Worm (Caenorhabditis elegans) whole organism, young adult: ENCODE measurements around the gene Y39B6A.43.
"Not testable (repeated sequence)": the region's sequence is repeated elsewhere in the genome, so short reads cannot be mapped to it uniquely, and the experiment has no call there.

Experiments used
- D2030.7 ChIP-seq: fragments of 200-800 bp; sonication (Bioruptor generic); IDR thresholded peaks from 2 replicates; pipeline ENCODE4 v1.3.6; 2022; ENCODE audit warnings: missing genetic modification reagents, missing genetic modification characterization, missing compliant biosample characterization
- F23B12.7 ChIP-seq: sonication (generic microtip); optimal IDR thresholded peaks from 2 replicates; lab custom pipeline; 2017; ENCODE audit warnings: missing genetic modification characterization, mild to moderate bottlenecking, missing compliant biosample characterization, antibody characterized with exemption, moderate library complexity; ENCODE audit not compliant: insufficient read depth
- F37B4.10 ChIP-seq: fragments of 200-800 bp; sonication (Bioruptor generic); IDR thresholded peaks from 2 replicates; pipeline ENCODE4 v1.3.6; 2022; ENCODE audit warnings: missing genetic modification characterization, missing compliant biosample characterization
- F49E8.2 ChIP-seq: sonication (generic microtip); optimal IDR thresholded peaks from 3 replicates; lab custom pipeline; 2017; ENCODE audit warnings: missing genetic modification characterization, mild to moderate bottlenecking, missing compliant biosample characterization, antibody characterized with exemption, moderate library complexity; ENCODE audit not compliant: insufficient read depth
- K11D2.4 ChIP-seq: fragments of 200-800 bp; sonication (Bioruptor generic); IDR thresholded peaks from 2 replicates; pipeline ENCODE4 v1.3.6; 2022; ENCODE audit warnings: missing genetic modification reagents, missing genetic modification characterization, missing compliant biosample characterization
- T26A5.8 ChIP-seq: sonication (generic microtip); optimal IDR thresholded peaks from 2 replicates; lab custom pipeline; 2016; ENCODE audit warnings: missing genetic modification characterization, missing compliant biosample characterization
- Y53F4B.3 ChIP-seq: fragments of 200-800 bp; sonication (Bioruptor generic); IDR thresholded peaks from 2 replicates; pipeline ENCODE4 v1.3.6; 2022; ENCODE audit warnings: missing genetic modification reagents, missing genetic modification characterization, missing compliant biosample characterization
- Y56A3A.18 ChIP-seq: fragments of 200-800 bp; sonication (Bioruptor generic); IDR thresholded peaks from 2 replicates; pipeline ENCODE4 v1.3.6; 2022; ENCODE audit warnings: missing genetic modification reagents, missing genetic modification characterization, missing compliant biosample characterization
- Y79H2A.3 ChIP-seq: fragments of 200-800 bp; sonication (Bioruptor generic); conservative IDR thresholded peaks from 2 replicates; pipeline ENCODE4 v1.3.6; 2022; ENCODE audit warnings: missing genetic modification reagents, missing genetic modification characterization, missing compliant biosample characterization
- Y95B8A.8 ChIP-seq: fragments of 200-800 bp; sonication (Bioruptor generic); IDR thresholded peaks from 2 replicates; pipeline ENCODE4 v1.3.6; 2022; ENCODE audit warnings: missing genetic modification reagents, missing genetic modification characterization, missing compliant biosample characterization
- ZK185.1 ChIP-seq: sonication (generic microtip); optimal IDR thresholded peaks from 2 replicates; lab custom pipeline; 2016; ENCODE audit warnings: mild to moderate bottlenecking, missing genetic modification characterization, missing compliant biosample characterization; ENCODE audit not compliant: poor library complexity, severe bottlenecking
- akir-1 ChIP-seq: fragments of 200-800 bp; sonication (Bioruptor generic); optimal IDR thresholded peaks from 2 replicates; lab custom pipeline; 2018; ENCODE audit warnings: mild to moderate bottlenecking, missing genetic modification characterization, moderate library complexity, missing compliant biosample characterization
- aptf-3 ChIP-seq: fragments of 200-800 bp; sonication (Bioruptor generic); IDR thresholded peaks from 2 replicates; pipeline ENCODE4 v1.3.6; 2022; ENCODE audit warnings: missing genetic modification characterization, missing compliant biosample characterization
- ceh-91 ChIP-seq: fragments of 200-800 bp; sonication (Bioruptor generic); IDR thresholded peaks from 2 replicates; pipeline ENCODE4 v1.3.6; 2022; ENCODE audit warnings: missing genetic modification reagents, missing genetic modification characterization, missing compliant biosample characterization
- dox-1 ChIP-seq: fragments of 200-800 bp; sonication (Bioruptor generic); IDR thresholded peaks from 2 replicates; pipeline ENCODE4 v1.3.6; 2022; ENCODE audit warnings: missing genetic modification reagents, missing genetic modification characterization, missing compliant biosample characterization
- dpff-1 ChIP-seq: sonication (generic microtip); optimal IDR thresholded peaks from 2 replicates; lab custom pipeline; 2017; ENCODE audit warnings: mild to moderate bottlenecking, missing genetic modification characterization, missing compliant biosample characterization
- egl-18 ChIP-seq: fragments of 200-800 bp; sonication (Bioruptor generic); IDR thresholded peaks from 2 replicates; pipeline ENCODE4 v1.3.6; 2022; ENCODE audit warnings: missing genetic modification reagents, missing genetic modification characterization, missing compliant biosample characterization
- hlh-26 ChIP-seq: fragments of 200-800 bp; sonication (Bioruptor generic); conservative IDR thresholded peaks from 2 replicates; pipeline ENCODE4 v1.3.6; 2022; ENCODE audit warnings: missing genetic modification reagents, missing genetic modification characterization, missing compliant biosample characterization
- hmg-1.2 ChIP-seq: fragments of 200-800 bp; sonication (Bioruptor generic); IDR thresholded peaks from 2 replicates; pipeline ENCODE4 v1.3.6; 2022; ENCODE audit warnings: missing genetic modification reagents, missing genetic modification characterization, missing compliant biosample characterization
- hmg-20 ChIP-seq: fragments of 200-800 bp; sonication (Bioruptor generic); IDR thresholded peaks from 2 replicates; pipeline ENCODE4 v1.3.6; 2022; ENCODE audit warnings: missing genetic modification reagents, missing genetic modification characterization, missing compliant biosample characterization
- hrde-1 ChIP-seq: sonication (generic microtip); optimal IDR thresholded peaks from 2 replicates; lab custom pipeline; 2016; ENCODE audit warnings: missing genetic modification characterization, mild to moderate bottlenecking, missing compliant biosample characterization, moderate library complexity, missing genotype, missing genetic modification reagents, borderline replicate concordance
- let-526 ChIP-seq: fragments of 200-800 bp; sonication (Bioruptor generic); IDR thresholded peaks from 2 replicates; pipeline ENCODE4 v1.3.6; 2022; ENCODE audit warnings: missing genetic modification reagents, missing genetic modification characterization, missing compliant biosample characterization
- lin-40 ChIP-seq: sonication (generic microtip); optimal IDR thresholded peaks from 2 replicates; lab custom pipeline; 2016; ENCODE audit warnings: missing genetic modification characterization, mild to moderate bottlenecking, missing compliant biosample characterization, missing genotype, missing genetic modification reagents
- lin-54 ChIP-seq: fragments of 200-800 bp; sonication (Bioruptor generic); optimal IDR thresholded peaks from 2 replicates; lab custom pipeline; 2018; ENCODE audit warnings: mild to moderate bottlenecking, missing genetic modification characterization, missing compliant biosample characterization
- madf-10 ChIP-seq: sonication (generic microtip); optimal IDR thresholded peaks from 2 replicates; lab custom pipeline; 2016; ENCODE audit warnings: mild to moderate bottlenecking, missing genetic modification characterization, missing compliant biosample characterization
- madf-3 ChIP-seq: fragments of 200-800 bp; sonication (Bioruptor generic); IDR thresholded peaks from 2 replicates; pipeline ENCODE4 v1.3.6; 2022; ENCODE audit warnings: missing genetic modification reagents, missing genetic modification characterization, missing compliant biosample characterization
- madf-8 ChIP-seq: fragments of 200-800 bp; sonication (Bioruptor generic); conservative IDR thresholded peaks from 2 replicates; pipeline ENCODE4 v1.3.6; 2022; ENCODE audit warnings: missing genetic modification reagents, missing genetic modification characterization, missing compliant biosample characterization
- mes-4 ChIP-seq: sonication (generic microtip); optimal IDR thresholded peaks from 2 replicates; lab custom pipeline; 2016; ENCODE audit warnings: missing genotype, missing genetic modification characterization, missing compliant biosample characterization
- nfya-1 ChIP-seq: sonication (generic microtip); optimal IDR thresholded peaks from 2 replicates; lab custom pipeline; 2017; ENCODE audit warnings: antibody characterized with exemption, missing compliant biosample characterization, missing genetic modification characterization, borderline replicate concordance; ENCODE audit not compliant: insufficient read depth
- nfya-2 ChIP-seq: fragments of 200-800 bp; sonication (Bioruptor generic); IDR thresholded peaks from 2 replicates; pipeline ENCODE4 v1.3.6; 2022; ENCODE audit warnings: missing genetic modification reagents, missing genetic modification characterization, missing compliant biosample characterization
- nhr-27 ChIP-seq: fragments of 200-800 bp; sonication (Bioruptor generic); optimal IDR thresholded peaks from 2 replicates; lab custom pipeline; 2018; ENCODE audit warnings: mild to moderate bottlenecking, missing genetic modification characterization, moderate library complexity, missing compliant biosample characterization
- rec-8 ChIP-seq, 2 experiments: sonication (generic microtip); optimal IDR thresholded peaks; 2 replicates each; lab custom pipeline; 2016; ENCODE audit warnings: mild to moderate bottlenecking in 2 of 2, missing genetic modification characterization in 2 of 2, missing genetic modification reagents in 2 of 2, missing genotype in 2 of 2, missing biosample characterization in 1 of 2, missing compliant biosample characterization in 1 of 2, moderate library complexity in 1 of 2
- sdz-38 ChIP-seq: sonication (generic microtip); optimal IDR thresholded peaks from 2 replicates; lab custom pipeline; 2016; ENCODE audit warnings: missing genotype, missing genetic modification characterization, missing compliant biosample characterization
- snpc-1.1 ChIP-seq: sonication (generic microtip); optimal IDR thresholded peaks from 2 replicates; lab custom pipeline; 2017; ENCODE audit warnings: missing genetic modification characterization, mild to moderate bottlenecking, missing compliant biosample characterization, antibody characterized with exemption, moderate library complexity, missing genotype, missing genetic modification reagents; ENCODE audit not compliant: insufficient read depth
- snpc-3.4 ChIP-seq: sonication (generic microtip); optimal IDR thresholded peaks from 2 replicates; lab custom pipeline; 2017; ENCODE audit warnings: missing genetic modification characterization, mild to moderate bottlenecking, missing compliant biosample characterization, antibody characterized with exemption, moderate library complexity, missing genotype, missing genetic modification reagents
- snpc-4 ChIP-seq, 5 experiments: fragments of 150-350 bp in 1 of 5; sonication (generic microtip) in 4 of 5; optimal IDR thresholded peaks; 2 replicates each; lab custom pipeline; 2014 to 2018; ENCODE audit warnings: missing genetic modification characterization in 5 of 5, missing biosample characterization in 3 of 5, antibody characterized with exemption in 2 of 5, mild to moderate bottlenecking in 2 of 5, missing compliant biosample characterization in 2 of 5, missing genotype in 2 of 5, moderate library complexity in 2 of 5, missing genetic modification reagents in 1 of 5
- tbp1 ChIP-seq: fragments of 200-800 bp; sonication (Bioruptor generic); optimal IDR thresholded peaks from 2 replicates; lab custom pipeline; 2018; ENCODE audit warnings: mild to moderate bottlenecking, missing genetic modification characterization, missing compliant biosample characterization
- xnd-1 ChIP-seq: sonication (generic microtip); optimal IDR thresholded peaks from 2 replicates; lab custom pipeline; 2016; ENCODE audit warnings: missing genotype, missing genetic modification reagents, missing genetic modification characterization, missing compliant biosample characterization
- ztf-26 ChIP-seq: sonication (generic microtip); optimal IDR thresholded peaks from 2 replicates; lab custom pipeline; 2017; ENCODE audit warnings: missing genetic modification characterization, missing compliant biosample characterization

Gene Y39B6A.43

ce11 chrV:18967479-18968056, at the start of gene Y39B6A.43 (continued):
- peak; percentile 98 for TF ChIP-seq let-526
- TF ChIP-seq madf-8 (GFP tag; lab: Robert Waterston, UW), result peak; percentile 88
- TF ChIP-seq snpc-4 (GFP tag; optimal IDR thresholded peaks at IDR 0.05; lab: Kevin White, UChicago), result peak; percentile 80
- peak; percentile 63 to 88 (median 84) for TF ChIP-seq snpc-4 (tag; optimal IDR thresholded peaks at IDR 0.05; lab: Kevin White, UChicago)
- TF ChIP-seq nfya-2, result 0 out of 2 replicates have a peak, but pooled peaks have one; percentile 51
- peak; percentile 94 for TF ChIP-seq Y56A3A.18
- TF ChIP-seq hmg-1.2, result peak; percentile 93
- peak; percentile 79 for TF ChIP-seq xnd-1 (tag; lab: Kevin White, UChicago)
- peak; percentile 91 for TF ChIP-seq F23B12.7 (tag; lab: Kevin White, UChicago)
- no peak for TF ChIP-seq T26A5.8 (tag; lab: Kevin White, UChicago)
- TF ChIP-seq madf-3, result peak; percentile 97
- TF ChIP-seq ztf-26, result peak; percentile 97
- no peak for TF ChIP-seq hlh-26 (GFP tag; lab: Robert Waterston, UW)
- peak; percentile 49 for TF ChIP-seq dpff-1 (tag; lab: Kevin White, UChicago)
- TF ChIP-seq F49E8.2 (tag; lab: Kevin White, UChicago), result peak; percentile 97
- no peak for TF ChIP-seq mes-4 (tag; lab: Kevin White, UChicago)
- TF ChIP-seq dox-1 (GFP tag; lab: Robert Waterston, UW), result peak; percentile 99
- TF ChIP-seq akir-1 (GFP tag; lab: Kevin White, UChicago), result no peak
- TF ChIP-seq Y79H2A.3 (GFP tag; lab: Robert Waterston, UW), result peak; percentile 97
- TF ChIP-seq rec-8 (tag; optimal IDR thresholded peaks at IDR 0.05; lab: Kevin White, UChicago), result peak in 1 of 2 experiments; percentile 75
- peak; percentile 98 for TF ChIP-seq Y95B8A.8 (GFP tag; lab: Robert Waterston, UW)
- peak; percentile 88 for TF ChIP-seq Y53F4B.3 (GFP tag; lab: Robert Waterston, UW)
- TF ChIP-seq D2030.7 (GFP tag; lab: Robert Waterston, UW), result peak; percentile 99
- TF ChIP-seq lin-54, result peak; percentile 99
- peak; percentile 64 for TF ChIP-seq snpc-1.1 (tag; lab: Kevin White, UChicago)
- TF ChIP-seq nhr-27 (tag; lab: Kevin White, UChicago), result no peak
- peak; percentile 99 for TF ChIP-seq K11D2.4 (GFP tag; lab: Robert Waterston, UW)
- TF ChIP-seq egl-18, result peak; percentile 93
- peak; percentile 94 for TF ChIP-seq snpc-3.4
- peak; percentile 88 for TF ChIP-seq madf-10
- no peak for TF ChIP-seq nfya-1

- TF ChIP-seq hmg-1.2; aptf-3 (GFP tag; lab: Robert Waterston, UW); hrde-1 (tag; lab: Kevin White, UChicago): not testable (repeated sequence)
These were observed 46.6 kb upstream of the Y39B6A.43 start, which contains the start of gene Y39B6A.30 for ce11 chrV:19014273-19014672. Gene Y39B6A.30 (plus strand): TSS chrV:19014573.

- TF ChIP-seq ZK185.1 (tag; lab: Kevin White, UChicago) (no peak), hmg-20 (GFP tag; lab: Robert Waterston, UW) (no peak), tbp1 (GFP tag; lab: Kevin White, UChicago) (no peak), ceh-91 (GFP tag; lab: Robert Waterston, UW) (no peak), Y79H2A.3 (GFP tag; lab: Robert Waterston, UW) (no peak), sdz-38 (tag; lab: Kevin White, UChicago) (no peak), nfya-1 (no peak), hmg-1.2 (no peak), F37B4.10 (GFP tag; lab: Robert Waterston, UW) (no peak), lin-40 (no peak), Y95B8A.8 (GFP tag; lab: Robert Waterston, UW) (no peak)
These were observed 45.6 kb upstream of the Y39B6A.43 start for ce11 chrV:19013215-19013614.
